Worm (Caenorhabditis elegans) whole organism, young adult: Measurements from ENCODE around the gene ZC518.8.

Experiments used
- C17E4.6 ChIP-seq: fragments of 200-800 bp; sonication (Bioruptor generic); IDR thresholded peaks from 2 replicates; pipeline ENCODE4 v1.3.6; 2022; ENCODE audit warnings: missing genetic modification reagents, missing genetic modification characterization, missing compliant biosample characterization
- F52B5.7 ChIP-seq: sonication (generic microtip); optimal IDR thresholded peaks from 2 replicates; lab custom pipeline; 2016; ENCODE audit warnings: mild to moderate bottlenecking, missing genetic modification characterization, missing compliant biosample characterization
- lin-40 ChIP-seq: sonication (generic microtip); optimal IDR thresholded peaks from 2 replicates; lab custom pipeline; 2016; ENCODE audit warnings: missing genetic modification characterization, mild to moderate bottlenecking, missing compliant biosample characterization, missing genotype, missing genetic modification reagents
- lsy-27 ChIP-seq: sonication (generic microtip); optimal IDR thresholded peaks from 2 replicates; lab custom pipeline; 2017; ENCODE audit warnings: missing genetic modification characterization, mild to moderate bottlenecking, missing compliant biosample characterization, antibody characterized with exemption, missing genotype, borderline replicate concordance; ENCODE audit not compliant: insufficient read depth
- madf-6 ChIP-seq: fragments of 200-800 bp; sonication (Bioruptor generic); IDR thresholded peaks from 2 replicates; pipeline ENCODE4 v1.3.6; 2022; ENCODE audit warnings: missing genetic modification reagents, missing genetic modification characterization, missing compliant biosample characterization
- nhr-179 ChIP-seq: sonication (generic microtip); optimal IDR thresholded peaks from 2 replicates; lab custom pipeline; 2016; ENCODE audit warnings: mild to moderate bottlenecking, missing genetic modification characterization, missing compliant biosample characterization
- nhr-90 ChIP-seq: sonication (generic microtip); optimal IDR thresholded peaks from 2 replicates; lab custom pipeline; 2016; ENCODE audit warnings: missing genotype, mild to moderate bottlenecking, missing genetic modification characterization, missing compliant biosample characterization
- snpc-3.4 ChIP-seq: sonication (generic microtip); optimal IDR thresholded peaks from 2 replicates; lab custom pipeline; 2017; ENCODE audit warnings: missing genetic modification characterization, mild to moderate bottlenecking, missing compliant biosample characterization, antibody characterized with exemption, moderate library complexity, missing genotype, missing genetic modification reagents
- unc-130 ChIP-seq: sonication (generic microtip); optimal IDR thresholded peaks from 2 replicates; lab custom pipeline; 2016; ENCODE audit warnings: missing genetic modification reagents, missing genetic modification characterization, missing compliant biosample characterization
- unc-62 ChIP-seq: fragments of 150-350 bp; optimal IDR thresholded peaks from 2 replicates; lab custom pipeline; 2014; ENCODE audit warnings: missing biosample characterization, missing genetic modification reagents, missing genetic modification characterization
- ztf-3 ChIP-seq: fragments of 200-800 bp; sonication (Bioruptor generic); optimal IDR thresholded peaks from 2 replicates; lab custom pipeline; 2018; ENCODE audit warnings: mild to moderate bottlenecking, missing genetic modification characterization, missing compliant biosample characterization

ce11 chrIV:12391003-12391637 lies 29.4 kb upstream of the ZC518.8 start, which contains the start of the genes rps-23 and dpm-3:
- TF ChIP-seq snpc-3.4 (tag; lab: Kevin White, UChicago) = peak; percentile 75
- peak; percentile 71 for TF ChIP-seq F52B5.7 (tag; lab: Kevin White, UChicago)
- no peak for TF ChIP-seq nhr-90 (tag; lab: Kevin White, UChicago)
- TF ChIP-seq madf-6 (GFP tag; lab: Robert Waterston, UW) = peak; percentile 95
- TF ChIP-seq lsy-27 (tag; lab: Kevin White, UChicago) = no peak
- TF ChIP-seq ztf-3 (GFP tag; lab: Kevin White, UChicago) = no peak
- TF ChIP-seq unc-62 (GFP tag; lab: Kevin White, UChicago) = no peak
- TF ChIP-seq lin-40 (tag; lab: Kevin White, UChicago) = no peak
- peak; percentile 75; the same call in 1 of the 2 replicates for TF ChIP-seq C17E4.6
- no peak for TF ChIP-seq nhr-179 (tag; lab: Kevin White, UChicago)
- peak; percentile 97 for TF ChIP-seq unc-130 (GFP tag; lab: Kevin White, UChicago)
